Worm (Caenorhabditis elegans) whole organism, mixed stage, embryonic: Measurements from ENCODE around the gene R07G3.7.

Experiments used
- M03D4.4 ChIP-seq: sonication (generic microtip); optimal IDR thresholded peaks from 2 replicates; lab custom pipeline; 2017; ENCODE audit warnings: mild to moderate bottlenecking, missing genetic modification characterization, missing compliant biosample characterization
- bed-3 ChIP-seq: fragments of 200-800 bp; sonication (Bioruptor generic); optimal IDR thresholded peaks from 3 replicates; lab custom pipeline; 2018; ENCODE audit warnings: mild to moderate bottlenecking, missing genetic modification characterization, moderate library complexity, missing compliant biosample characterization
- blmp-1 ChIP-seq: fragments of 150-350 bp; optimal IDR thresholded peaks from 2 replicates; lab custom pipeline; 2014; ENCODE audit warnings: missing biosample characterization, missing genetic modification characterization
- ceh-83 ChIP-seq: fragments of 200-800 bp; sonication (Bioruptor generic); optimal IDR thresholded peaks from 2 replicates; lab custom pipeline; 2018; ENCODE audit warnings: mild to moderate bottlenecking, missing genetic modification characterization, missing compliant biosample characterization
- ces-1 ChIP-seq: fragments of 150-350 bp; optimal IDR thresholded peaks from 2 replicates; lab custom pipeline; 2014; ENCODE audit warnings: missing biosample characterization, missing genetic modification reagents, missing genetic modification characterization
- cnd-1 ChIP-seq: fragments of 200-800 bp; sonication (Bioruptor generic); optimal IDR thresholded peaks from 2 replicates; lab custom pipeline; 2018; ENCODE audit warnings: mild to moderate bottlenecking, missing genetic modification characterization, missing compliant biosample characterization
- drap-1 ChIP-seq: fragments of 200-800 bp; sonication (Bioruptor generic); optimal IDR thresholded peaks from 3 replicates; lab custom pipeline; 2018; ENCODE audit warnings: mild to moderate bottlenecking, missing genetic modification characterization, missing compliant biosample characterization
- elt-1 ChIP-seq: sonication (generic microtip); optimal IDR thresholded peaks from 2 replicates; lab custom pipeline; 2017; ENCODE audit warnings: missing genetic modification characterization, mild to moderate bottlenecking, missing compliant biosample characterization, antibody characterized with exemption, moderate library complexity, borderline replicate concordance; ENCODE audit not compliant: insufficient read depth
- elt-3 ChIP-seq: fragments of 150-350 bp; optimal IDR thresholded peaks from 2 replicates; lab custom pipeline; 2014; ENCODE audit warnings: missing biosample characterization, missing genetic modification characterization
- flh-1 ChIP-seq: fragments of 200-800 bp; sonication (Bioruptor generic); optimal IDR thresholded peaks from 2 replicates; lab custom pipeline; 2018; ENCODE audit warnings: mild to moderate bottlenecking, missing genetic modification characterization, moderate library complexity, missing compliant biosample characterization
- ham-2 ChIP-seq: fragments of 200-800 bp; sonication (Bioruptor generic); optimal IDR thresholded peaks from 2 replicates; lab custom pipeline; 2018; ENCODE audit warnings: mild to moderate bottlenecking, missing genetic modification characterization, missing compliant biosample characterization
- hlh-1 ChIP-seq: fragments of 150-350 bp; optimal IDR thresholded peaks from 2 replicates; lab custom pipeline; 2014; ENCODE audit warnings: missing biosample characterization, missing genetic modification reagents, missing genetic modification characterization
- lin-13 ChIP-seq: fragments of 150-350 bp; optimal IDR thresholded peaks from 2 replicates; lab custom pipeline; 2014; ENCODE audit warnings: missing biosample characterization, missing genetic modification characterization
- lin-32 ChIP-seq: fragments of 200-800 bp; sonication (Bioruptor generic); optimal IDR thresholded peaks from 2 replicates; lab custom pipeline; 2018; ENCODE audit warnings: mild to moderate bottlenecking, missing genetic modification characterization, missing compliant biosample characterization
- lsy-2 ChIP-seq: fragments of 150-350 bp; optimal IDR thresholded peaks from 2 replicates; lab custom pipeline; 2014; ENCODE audit warnings: missing biosample characterization, missing genetic modification characterization
- mep-1 ChIP-seq: fragments of 150-350 bp; optimal IDR thresholded peaks from 2 replicates; lab custom pipeline; 2017; ENCODE audit warnings: missing biosample characterization, missing genetic modification reagents, missing genetic modification characterization, inconsistent platforms
- mls-2 ChIP-seq: sonication (generic microtip); optimal IDR thresholded peaks from 2 replicates; lab custom pipeline; 2016; ENCODE audit warnings: mild to moderate bottlenecking, missing genetic modification characterization, moderate library complexity, missing compliant biosample characterization
- nhr-2 ChIP-seq: fragments of 150-350 bp; optimal IDR thresholded peaks from 2 replicates; lab custom pipeline; 2014; ENCODE audit warnings: missing biosample characterization, missing genetic modification characterization
- nhr-237 ChIP-seq: fragments of 150-350 bp; optimal IDR thresholded peaks from 2 replicates; lab custom pipeline; 2014; ENCODE audit warnings: missing biosample characterization, missing genetic modification characterization
- nhr-76 ChIP-seq: sonication (generic microtip); optimal IDR thresholded peaks from 2 replicates; lab custom pipeline; 2017; ENCODE audit warnings: missing biosample characterization, missing genetic modification characterization
- pha-4 ChIP-seq: fragments of 150-350 bp; optimal IDR thresholded peaks from 2 replicates; lab custom pipeline; 2018; ENCODE audit warnings: missing biosample characterization, missing genetic modification reagents, missing genetic modification characterization
- snpc-4 ChIP-seq: fragments of 150-350 bp; optimal IDR thresholded peaks from 2 replicates; lab custom pipeline; 2014; ENCODE audit warnings: missing biosample characterization, missing genetic modification characterization
- sptf-1 ChIP-seq: sonication (generic microtip); optimal IDR thresholded peaks from 2 replicates; lab custom pipeline; 2017; ENCODE audit warnings: mild to moderate bottlenecking, missing genetic modification characterization, moderate library complexity, missing compliant biosample characterization
- tbx-8 ChIP-seq: fragments of 200-800 bp; sonication (Bioruptor generic); optimal IDR thresholded peaks from 2 replicates; lab custom pipeline; 2018; ENCODE audit warnings: mild to moderate bottlenecking, missing genetic modification characterization, moderate library complexity, missing compliant biosample characterization
- unc-120 ChIP-seq: sonication (generic microtip); optimal IDR thresholded peaks from 2 replicates; lab custom pipeline; 2017; ENCODE audit warnings: missing genetic modification characterization, missing compliant biosample characterization; ENCODE audit not compliant: poor library complexity, severe bottlenecking
- unc-39 ChIP-seq: fragments of 150-350 bp; optimal IDR thresholded peaks from 2 replicates; lab custom pipeline; 2014; ENCODE audit warnings: missing biosample characterization, missing genetic modification characterization
- unc-62 ChIP-seq: fragments of 150-350 bp; optimal IDR thresholded peaks from 2 replicates; lab custom pipeline; 2014; ENCODE audit warnings: missing biosample characterization, missing genetic modification reagents, missing genetic modification characterization
- zip-8 ChIP-seq: fragments of 150-350 bp; optimal IDR thresholded peaks from 2 replicates; lab custom pipeline; 2014; ENCODE audit warnings: missing biosample characterization, missing genetic modification characterization
- ztf-11 ChIP-seq: fragments of 150-350 bp; optimal IDR thresholded peaks from 2 replicates; lab custom pipeline; 2014; ENCODE audit warnings: missing biosample characterization, missing genetic modification characterization

Gene R07G3.7

ce11 chrII:7631171-7631570, 17.6 kb upstream of the R07G3.7 start:
- peak; percentile 95 for TF ChIP-seq ham-2 (GFP tag; lab: Kevin White, UChicago)
- peak; percentile 35 for TF ChIP-seq nhr-237 (tag; lab: Kevin White, UChicago)
- peak; percentile 40 for TF ChIP-seq elt-1 (tag; lab: Kevin White, UChicago)
- no peak for TF ChIP-seq ces-1 (GFP tag; lab: Kevin White, UChicago)
- TF ChIP-seq mls-2 (tag; lab: Kevin White, UChicago): no peak
- peak; percentile 39 for TF ChIP-seq unc-62
- TF ChIP-seq sptf-1 (tag; lab: Kevin White, UChicago): no peak
- TF ChIP-seq ztf-11 (tag; lab: Kevin White, UChicago): no peak
- TF ChIP-seq elt-3 (tag; lab: Kevin White, UChicago): peak; percentile 53
- no peak for TF ChIP-seq nhr-76 (tag; lab: Kevin White, UChicago)
- TF ChIP-seq tbx-8 (GFP tag; lab: Kevin White, UChicago): no peak
- peak; percentile 40 for TF ChIP-seq blmp-1 (tag; lab: Kevin White, UChicago)
- no peak for TF ChIP-seq ceh-83 (GFP tag; lab: Kevin White, UChicago)
- no peak for TF ChIP-seq pha-4

DNA sequence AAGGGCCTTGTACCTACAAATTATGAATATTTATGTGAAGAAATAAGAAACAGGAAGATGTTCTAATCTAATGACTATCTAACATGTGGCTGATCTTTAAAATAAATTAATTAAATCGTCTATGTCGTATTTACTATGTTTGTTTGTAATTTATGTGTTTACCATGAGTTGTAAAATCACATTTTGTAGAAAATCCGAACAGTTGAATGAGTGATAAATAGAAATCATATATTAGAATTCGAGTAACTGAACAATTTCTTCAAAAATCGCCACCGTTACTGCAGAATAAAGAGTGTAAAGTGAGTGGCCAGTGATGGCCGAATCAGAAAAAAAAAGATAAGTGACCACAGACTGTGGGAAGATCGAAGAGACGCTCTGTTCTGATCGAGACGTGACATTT, 16.5 kb upstream of the R07G3.7 start:
- no peak for TF ChIP-seq ztf-11 (tag; lab: Kevin White, UChicago)
- TF ChIP-seq elt-3 (tag; lab: Kevin White, UChicago): no peak
- TF ChIP-seq cnd-1 (tag; lab: Kevin White, UChicago): no peak
- TF ChIP-seq elt-1 (tag; lab: Kevin White, UChicago): no peak
- no peak for TF ChIP-seq unc-62
- TF ChIP-seq zip-8 (tag; lab: Kevin White, UChicago): no peak
- no peak for TF ChIP-seq lin-13 (tag; lab: Kevin White, UChicago)
- no peak for TF ChIP-seq mep-1 (tag; lab: Kevin White, UChicago)
- no peak for TF ChIP-seq blmp-1 (tag; lab: Kevin White, UChicago)
- no peak for TF ChIP-seq ces-1 (GFP tag; lab: Kevin White, UChicago)
- no peak for TF ChIP-seq hlh-1 (tag; lab: Kevin White, UChicago)
- TF ChIP-seq pha-4: no peak
- no peak for TF ChIP-seq lin-32 (GFP tag; lab: Kevin White, UChicago)
- TF ChIP-seq bed-3 (GFP tag; lab: Kevin White, UChicago): no peak
- no peak for TF ChIP-seq unc-39 (tag; lab: Kevin White, UChicago)
- no peak for TF ChIP-seq lsy-2
- no peak for TF ChIP-seq mls-2 (tag; lab: Kevin White, UChicago)
- TF ChIP-seq tbx-8 (GFP tag; lab: Kevin White, UChicago): no peak
- no peak for TF ChIP-seq drap-1 (GFP tag; lab: Kevin White, UChicago)
- no peak for TF ChIP-seq ceh-83 (GFP tag; lab: Kevin White, UChicago)
- TF ChIP-seq, all 35 proteins: peak for 0

DNA sequence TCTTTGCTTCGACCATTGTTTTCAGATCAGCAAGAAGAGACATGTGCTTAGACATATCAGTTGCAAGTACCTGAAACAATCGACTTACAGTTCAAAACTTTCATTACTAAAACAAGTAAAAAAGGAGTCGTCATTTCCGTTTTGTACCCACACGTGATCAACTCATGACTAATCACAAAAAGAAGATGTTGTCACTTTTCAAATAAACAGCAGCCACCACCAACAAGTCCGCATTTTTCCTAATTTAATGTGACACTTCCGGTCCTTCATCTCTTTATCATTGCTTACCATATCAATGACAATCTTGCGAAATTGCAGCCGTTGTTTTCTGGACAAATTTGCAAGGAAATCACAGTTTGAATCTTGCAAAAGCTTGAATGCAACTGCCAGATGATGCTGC, 15.1 kb upstream of the R07G3.7 start:
- TF ChIP-seq elt-3 (tag; lab: Kevin White, UChicago) (no peak), lin-32 (GFP tag; lab: Kevin White, UChicago) (no peak), unc-120 (tag; lab: Kevin White, UChicago) (no peak), nhr-2 (tag; lab: Kevin White, UChicago) (no peak), ztf-11 (tag; lab: Kevin White, UChicago) (no peak), nhr-237 (tag; lab: Kevin White, UChicago) (no peak), sptf-1 (tag; lab: Kevin White, UChicago) (no peak), ham-2 (GFP tag; lab: Kevin White, UChicago) (no peak), flh-1 (GFP tag; lab: Kevin White, UChicago) (no peak), lin-13 (tag; lab: Kevin White, UChicago) (no peak), snpc-4 (tag; lab: Kevin White, UChicago) (no peak), lsy-2 (no peak), hlh-1 (tag; lab: Kevin White, UChicago) (no peak), pha-4 (no peak)
- TF ChIP-seq, all 35 proteins: peak for 0

ce11 chrII:7624995-7625394, 11.5 kb upstream of the R07G3.7 start:
- TF ChIP-seq M03D4.4 (tag; lab: Kevin White, UChicago): no peak
- no peak for TF ChIP-seq nhr-2 (tag; lab: Kevin White, UChicago)
- TF ChIP-seq unc-120 (tag; lab: Kevin White, UChicago): no peak
- TF ChIP-seq hlh-1 (tag; lab: Kevin White, UChicago): no peak
- TF ChIP-seq ces-1 (GFP tag; lab: Kevin White, UChicago): peak; percentile 89
- no peak for TF ChIP-seq flh-1 (GFP tag; lab: Kevin White, UChicago)
- no peak for TF ChIP-seq lin-32 (GFP tag; lab: Kevin White, UChicago)
- TF ChIP-seq bed-3 (GFP tag; lab: Kevin White, UChicago): no peak
